Worm (Caenorhabditis elegans): ENCODE results near the gene M110.3.

DNA sequence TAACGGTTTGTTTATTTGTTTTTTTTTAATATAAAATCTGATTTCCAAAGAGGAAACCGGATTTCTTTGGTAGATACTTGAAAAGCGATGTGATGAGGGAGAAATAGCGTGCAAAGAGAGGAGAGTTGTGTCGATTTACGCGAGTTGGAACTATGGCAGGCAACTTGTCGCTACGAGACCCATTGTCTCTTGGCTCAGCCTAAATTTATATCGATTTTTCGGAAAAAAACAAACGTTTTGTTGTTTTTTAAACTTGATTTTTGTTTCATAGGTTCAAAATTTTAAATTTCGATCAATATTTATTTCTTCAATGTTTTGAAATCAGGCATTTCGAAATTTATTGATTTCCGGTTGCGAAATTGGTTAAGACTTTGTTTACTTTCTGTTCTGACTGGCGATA, at the start of gene M110.3:
- TF ChIP-seq nhr-237 (tag; optimal IDR thresholded peaks at IDR 0.05) (peak; percentile 49), blmp-1 (tag; optimal IDR thresholded peaks at IDR 0.05) (no peak), hlh-1 (tag; optimal IDR thresholded peaks at IDR 0.05) (peak; percentile 20), sptf-1 (tag; optimal IDR thresholded peaks at IDR 0.05) (no peak), nhr-12 (tag; optimal IDR thresholded peaks at IDR 0.05) (no peak), unc-62 (GFP tag; optimal IDR thresholded peaks at IDR 0.05) (no peak), ztf-11 (tag; optimal IDR thresholded peaks at IDR 0.05) (no peak), ces-1 (GFP tag; optimal IDR thresholded peaks at IDR 0.05) (peak; percentile 77)
